Worm (Caenorhabditis elegans) whole organism, early embryonic: ENCODE results near the gene pzf-1.

ENCODE experiments used
- B0310.2 ChIP-seq: sonication (generic microtip); optimal IDR thresholded peaks from 2 replicates; lab custom pipeline; 2016; ENCODE audit warnings: mild to moderate bottlenecking, missing genetic modification characterization, missing compliant biosample characterization
- F13C5.2 ChIP-seq: sonication (generic microtip); optimal IDR thresholded peaks from 2 replicates; lab custom pipeline; 2017; ENCODE audit warnings: mild to moderate bottlenecking, missing genetic modification characterization, inconsistent platforms, missing compliant biosample characterization
- ama-1 ChIP-seq: fragments of 150-350 bp; optimal IDR thresholded peaks from 2 replicates; lab custom pipeline; 2014
- ceh-36 ChIP-seq: sonication (generic microtip); optimal IDR thresholded peaks from 2 replicates; lab custom pipeline; 2016; ENCODE audit warnings: missing genetic modification characterization, inconsistent platforms, missing compliant biosample characterization
- ets-7 ChIP-seq: sonication (generic microtip); optimal IDR thresholded peaks from 2 replicates; lab custom pipeline; 2016; ENCODE audit warnings: missing genotype, missing genetic modification characterization, missing compliant biosample characterization
- flt-1 ChIP-seq: fragments of 200-800 bp; sonication (Bioruptor generic); IDR thresholded peaks from 2 replicates; pipeline ENCODE4 v1.3.6; 2022; ENCODE audit warnings: missing genetic modification characterization, missing compliant biosample characterization
- hmbx-1 ChIP-seq: sonication (generic microtip); optimal IDR thresholded peaks from 2 replicates; lab custom pipeline; 2016; ENCODE audit warnings: mild to moderate bottlenecking, missing genetic modification characterization, missing compliant biosample characterization
- hmg-4 ChIP-seq: fragments of 200-800 bp; sonication (Bioruptor generic); optimal IDR thresholded peaks from 2 replicates; lab custom pipeline; 2018; ENCODE audit warnings: mild to moderate bottlenecking, missing genetic modification characterization, missing compliant biosample characterization
- hnd-1 ChIP-seq: sonication (generic microtip); optimal IDR thresholded peaks from 2 replicates; lab custom pipeline; 2016; ENCODE audit warnings: missing genetic modification characterization, missing compliant biosample characterization
- scrt-1 ChIP-seq: fragments of 200-800 bp; sonication (Bioruptor generic); IDR thresholded peaks from 2 replicates; pipeline ENCODE4 v1.3.6; 2022; ENCODE audit warnings: missing genetic modification characterization, missing compliant biosample characterization
- sea-1 ChIP-seq: fragments of 200-800 bp; sonication (Bioruptor generic); conservative IDR thresholded peaks from 2 replicates; pipeline ENCODE4 v1.3.6; 2022; ENCODE audit warnings: missing genetic modification characterization, missing compliant biosample characterization
- tbx-11 ChIP-seq: fragments of 200-800 bp; sonication (Bioruptor generic); IDR thresholded peaks from 2 replicates; pipeline ENCODE4 v1.3.6; 2022; ENCODE audit warnings: missing genetic modification characterization, missing compliant biosample characterization
- tbx-37 ChIP-seq: fragments of 200-800 bp; sonication (Bioruptor generic); conservative IDR thresholded peaks from 2 replicates; pipeline ENCODE4 v1.3.6; 2022; ENCODE audit warnings: missing genetic modification reagents, missing genetic modification characterization, missing compliant biosample characterization
- tra-4 ChIP-seq: sonication (generic microtip); optimal IDR thresholded peaks from 2 replicates; lab custom pipeline; 2017; ENCODE audit warnings: missing genetic modification characterization, missing compliant biosample characterization

ce11 chrV:15911848-15912247, 16.4 kb downstream of the pzf-1 start, which contains the start of gene F35E8.6:
- TF ChIP-seq ets-7 (tag; lab: Kevin White, UChicago) (no peak), sea-1 (no peak), tbx-11 (no peak), ama-1 (lab: Kevin White, UChicago) (no peak), tra-4 (tag; lab: Kevin White, UChicago) (no peak), hmg-4 (GFP tag; lab: Kevin White, UChicago) (no peak), F13C5.2 (tag; lab: Kevin White, UChicago) (no peak), scrt-1 (GFP tag; lab: Robert Waterston, UW) (no peak), hmbx-1 (tag; lab: Kevin White, UChicago) (no peak), ceh-36 (tag; lab: Kevin White, UChicago) (no peak), flt-1 (GFP tag; lab: Robert Waterston, UW) (no peak), B0310.2 (tag; lab: Kevin White, UChicago) (no peak), tbx-37 (GFP tag; lab: Robert Waterston, UW) (no peak), hnd-1 (tag; lab: Kevin White, UChicago) (no peak)
